Worm (Caenorhabditis elegans): Measurements from ENCODE around the gene nhr-221.
A peak's percentile ranks its signal among the peaks of the same experiment; 100 is the strongest.
"Not testable (repeated sequence)": the region's sequence is repeated elsewhere in the genome, so short reads cannot be mapped to it uniquely, and the experiment has no call there.

Gene nhr-221

ce11 chrV:3578813-3579212, 43.7 kb upstream of the nhr-221 start, which contains the start of gene pygl-1:
Gene pygl-1, plus strand, starts transcription at chrV:3579023.
- TF ChIP-seq egl-27 (tag; optimal IDR thresholded peaks at IDR 0.05) (no peak), lsy-2 (tag; optimal IDR thresholded peaks at IDR 0.05) (peak in 1 of 2 experiments; percentile 81), nhr-23 (tag; optimal IDR thresholded peaks at IDR 0.05) (no peak)

- TF ChIP-seq ztf-1 (GFP tag; conservative IDR thresholded peaks at IDR 0.05) (no peak), sma-9 (GFP tag; optimal IDR thresholded peaks at IDR 0.05) (no peak), sma-9 (tag; optimal IDR thresholded peaks at IDR 0.05) (no peak), nhr-25 (tag; optimal IDR thresholded peaks at IDR 0.05) (no peak), R02D3.7 (tag; optimal IDR thresholded peaks at IDR 0.05) (no peak), nhr-6 (tag; optimal IDR thresholded peaks at IDR 0.05) (no peak), lin-39 (tag; optimal IDR thresholded peaks at IDR 0.05) (no peak), nhr-129 (tag; optimal IDR thresholded peaks at IDR 0.05) (no peak), nhr-237 (tag; optimal IDR thresholded peaks at IDR 0.05) (no peak), ceh-16 (tag; optimal IDR thresholded peaks at IDR 0.05) (no peak), dmd-4 (tag; optimal IDR thresholded peaks at IDR 0.05) (no peak), mab-5 (tag; optimal IDR thresholded peaks at IDR 0.05) (no peak)
Measured at ce11 chrV:3575759-3576158, 40.6 kb upstream of the nhr-221 start, which contains the start of gene grl-27. Gene grl-27, minus strand, starts transcription at chrV:3575859.

- not testable (repeated sequence) for TF ChIP-seq zag-1, unc-39, nhr-10 (tag; optimal IDR thresholded peaks at IDR 0.05)
Measured at ce11 chrV:3572408-3572807, 37.2 kb upstream of the nhr-221 start, which contains the start of gene F40C5.1. Gene F40C5.1, plus strand, starts transcription at chrV:3572708.

ce11 chrV:3570695-3571094, 35.5 kb upstream of the nhr-221 start, which contains the start of gene F40C5.2:
Gene F40C5.2, plus strand, starts transcription at chrV:3570995.
- TF ChIP-seq fos-1 (tag; optimal IDR thresholded peaks at IDR 0.05); C34F6.9 (tag; optimal IDR thresholded peaks at IDR 0.05); blmp-1 (tag; optimal IDR thresholded peaks at IDR 0.05; ENCODE audit: insufficient read depth): not testable (repeated sequence)

ce11 chrV:3564335-3564734, 29.2 kb upstream of the nhr-221 start, which contains the start of gene T24A6.17:
Gene T24A6.17, minus strand, starts transcription at chrV:3564435.
- TF ChIP-seq nhr-12, ZK546.5, peb-1 (tag; optimal IDR thresholded peaks at IDR 0.05): not testable (repeated sequence)

- not testable (repeated sequence) for TF ChIP-seq snpc-4, R02D3.7, aly-2 (tag; optimal IDR thresholded peaks at IDR 0.05)
Measured at ce11 chrV:3562824-3563223, 27.7 kb upstream of the nhr-221 start, which contains the start of gene T24A6.16. Gene T24A6.16, minus strand, starts transcription at chrV:3562924.

ce11 chrV:3558744-3559143, 23.6 kb upstream of the nhr-221 start, which contains the start of gene T24A6.1:
Gene T24A6.1, plus strand, starts transcription at chrV:3559044.
- TF ChIP-seq unc-62 (GFP tag; optimal IDR thresholded peaks at IDR 0.05); ztf-11 (tag; optimal IDR thresholded peaks at IDR 0.05); mbf-1 (tag; optimal IDR thresholded peaks at IDR 0.05): not testable (repeated sequence)

- TF ChIP-seq elt-3 (tag; optimal IDR thresholded peaks at IDR 0.05) (no peak), unc-55 (GFP tag; optimal IDR thresholded peaks at IDR 0.05) (no peak), nhr-77 (tag; optimal IDR thresholded peaks at IDR 0.05) (no peak), alr-1 (tag; optimal IDR thresholded peaks at IDR 0.05) (no peak), ztf-4 (tag; optimal IDR thresholded peaks at IDR 0.05) (no peak), sma-9 (GFP tag; optimal IDR thresholded peaks at IDR 0.05) (no peak), sma-9 (tag; optimal IDR thresholded peaks at IDR 0.05) (no peak), mbf-1 (tag; optimal IDR thresholded peaks at IDR 0.05) (no peak), F13H6.1 (tag; optimal IDR thresholded peaks at IDR 0.05) (no peak), nhr-21 (tag; optimal IDR thresholded peaks at IDR 0.05) (no peak), nhr-12 (tag; optimal IDR thresholded peaks at IDR 0.05) (no peak), nhr-129 (tag; optimal IDR thresholded peaks at IDR 0.05) (no peak), dmd-4 (tag; optimal IDR thresholded peaks at IDR 0.05) (no peak), egl-27 (tag; optimal IDR thresholded peaks at IDR 0.05) (no peak), nhr-23 (tag; optimal IDR thresholded peaks at IDR 0.05) (no peak), lin-13 (GFP tag; optimal IDR thresholded peaks at IDR 0.05) (no peak)
Measured at ce11 chrV:3557422-3557821, 22.3 kb upstream of the nhr-221 start, which contains the start of gene grl-31. Gene grl-31, minus strand, starts transcription at chrV:3557778.
